Worm (Caenorhabditis elegans) whole organism, late embryonic: ENCODE measurements around the gene F54E4.2.

ENCODE experiments used
- F13H6.1 ChIP-seq: sonication (generic microtip); optimal IDR thresholded peaks from 2 replicates; lab custom pipeline; 2016; ENCODE audit warnings: missing genetic modification characterization, missing compliant biosample characterization
- ama-1 ChIP-seq: fragments of 150-350 bp; optimal IDR thresholded peaks from 2 replicates; lab custom pipeline; 2014
- ceh-14 ChIP-seq: sonication (generic microtip); optimal IDR thresholded peaks from 2 replicates; lab custom pipeline; 2016; ENCODE audit warnings: missing genotype, missing genetic modification characterization, missing compliant biosample characterization
- ceh-22 ChIP-seq: sonication (generic microtip); optimal IDR thresholded peaks from 2 replicates; lab custom pipeline; 2017; ENCODE audit warnings: missing biosample characterization, missing genetic modification characterization
- ceh-34 ChIP-seq: sonication (generic microtip); optimal IDR thresholded peaks from 2 replicates; lab custom pipeline; 2016; ENCODE audit warnings: mild to moderate bottlenecking, missing genetic modification characterization, missing compliant biosample characterization
- dve-1 ChIP-seq: sonication (generic microtip); optimal IDR thresholded peaks from 2 replicates; lab custom pipeline; 2017; ENCODE audit warnings: antibody characterized with exemption, mild to moderate bottlenecking, missing genetic modification characterization, missing compliant biosample characterization
- ets-4 ChIP-seq: sonication (generic microtip); optimal IDR thresholded peaks from 2 replicates; lab custom pipeline; 2016; ENCODE audit warnings: missing genetic modification characterization, missing compliant biosample characterization
- nfya-1 ChIP-seq: sonication (generic microtip); optimal IDR thresholded peaks from 2 replicates; lab custom pipeline; 2017; ENCODE audit warnings: missing genetic modification characterization, mild to moderate bottlenecking, missing compliant biosample characterization, antibody characterized with exemption, moderate library complexity
- pha-2 ChIP-seq: sonication (generic microtip); optimal IDR thresholded peaks from 2 replicates; lab custom pipeline; 2017; ENCODE audit warnings: mild to moderate bottlenecking, missing genetic modification characterization, missing compliant biosample characterization
- pros-1 ChIP-seq: fragments of 150-350 bp; optimal IDR thresholded peaks from 2 replicates; lab custom pipeline; 2014; ENCODE audit warnings: missing biosample characterization, missing genetic modification reagents, missing genetic modification characterization
- sox-4 ChIP-seq: sonication (generic microtip); optimal IDR thresholded peaks from 2 replicates; lab custom pipeline; 2017; ENCODE audit warnings: mild to moderate bottlenecking, missing genetic modification characterization, inconsistent platforms, missing compliant biosample characterization
- unc-86 ChIP-seq: sonication (generic microtip); optimal IDR thresholded peaks from 2 replicates; lab custom pipeline; 2016; ENCODE audit warnings: missing genetic modification characterization, missing compliant biosample characterization

DNA sequence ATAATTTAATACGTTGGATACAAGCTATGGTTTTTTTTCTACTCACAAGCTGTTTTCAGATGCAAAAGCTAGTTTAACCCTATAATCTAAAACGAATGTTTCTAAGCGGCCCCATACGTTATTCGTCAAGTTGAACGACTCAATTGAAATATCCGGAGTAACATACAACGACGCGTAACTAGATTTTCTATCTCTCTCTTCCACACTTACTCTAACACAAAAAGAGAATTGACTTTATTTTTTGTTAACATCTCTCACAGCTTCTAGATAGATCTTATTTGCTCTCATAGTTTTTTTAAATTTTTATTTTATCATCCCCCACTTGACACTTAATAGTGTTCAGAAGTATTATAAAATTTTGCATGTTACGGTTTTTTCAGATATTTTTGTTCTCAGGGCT lies 35.5 kb downstream of the F54E4.2 start:
- TF ChIP-seq ama-1 (lab: Kevin White, UChicago) = no peak
- no peak for TF ChIP-seq ets-4 (tag; lab: Kevin White, UChicago)
- no peak for TF ChIP-seq pha-2
- no peak for TF ChIP-seq unc-86 (tag; lab: Kevin White, UChicago)
- TF ChIP-seq nfya-1 (tag; lab: Kevin White, UChicago) = no peak
- no peak for TF ChIP-seq sox-4
- TF ChIP-seq ceh-34 (tag; lab: Kevin White, UChicago) = no peak
- TF ChIP-seq F13H6.1 (tag; lab: Kevin White, UChicago) = no peak
- TF ChIP-seq ceh-14 (tag; lab: Kevin White, UChicago) = no peak
- TF ChIP-seq ceh-22 (tag; lab: Kevin White, UChicago) = no peak
- no peak for TF ChIP-seq dve-1 (tag; lab: Kevin White, UChicago)
- TF ChIP-seq pros-1 (tag; lab: Kevin White, UChicago) = no peak
